Worm (Caenorhabditis elegans) whole organism, young adult: ENCODE measurements around the gene R07E5.15.

ENCODE experiments used
- B0261.1 ChIP-seq: sonication (generic microtip); optimal IDR thresholded peaks from 2 replicates; lab custom pipeline; 2016; ENCODE audit warnings: mild to moderate bottlenecking, missing genetic modification characterization, moderate library complexity, missing compliant biosample characterization
- D2030.7 ChIP-seq: fragments of 200-800 bp; sonication (Bioruptor generic); IDR thresholded peaks from 2 replicates; pipeline ENCODE4 v1.3.6; 2022; ENCODE audit warnings: missing genetic modification reagents, missing genetic modification characterization, missing compliant biosample characterization
- F33H1.4 ChIP-seq: fragments of 200-800 bp; sonication (Bioruptor generic); IDR thresholded peaks from 2 replicates; pipeline ENCODE4 v1.3.6; 2022; ENCODE audit warnings: missing genetic modification reagents, missing genetic modification characterization, missing compliant biosample characterization
- F39B2.1 ChIP-seq: fragments of 200-800 bp; sonication (Bioruptor generic); IDR thresholded peaks from 2 replicates; pipeline ENCODE4 v1.3.6; 2022; ENCODE audit warnings: missing genetic modification reagents, missing genetic modification characterization, missing compliant biosample characterization
- K12H6.12 ChIP-seq: fragments of 200-800 bp; sonication (Bioruptor generic); optimal IDR thresholded peaks from 2 replicates; lab custom pipeline; 2018; ENCODE audit warnings: mild to moderate bottlenecking, missing genetic modification characterization, missing compliant biosample characterization
- T07F8.4 ChIP-seq: sonication (generic microtip); optimal IDR thresholded peaks from 2 replicates; lab custom pipeline; 2016; ENCODE audit warnings: mild to moderate bottlenecking, missing genetic modification characterization, moderate library complexity, missing compliant biosample characterization
- T26A5.8 ChIP-seq: sonication (generic microtip); optimal IDR thresholded peaks from 2 replicates; lab custom pipeline; 2016; ENCODE audit warnings: missing genetic modification characterization, missing compliant biosample characterization
- Y56A3A.18 ChIP-seq: fragments of 200-800 bp; sonication (Bioruptor generic); IDR thresholded peaks from 2 replicates; pipeline ENCODE4 v1.3.6; 2022; ENCODE audit warnings: missing genetic modification reagents, missing genetic modification characterization, missing compliant biosample characterization
- ama-1 ChIP-seq, 3 experiments: fragments of 150-350 bp in 1 of 3; sonication (generic microtip) in 2 of 3; optimal IDR thresholded peaks; 2 replicates each; lab custom pipeline; 2014 to 2018; ENCODE audit warnings: missing biosample characterization in 2 of 3, missing genetic modification characterization in 2 of 3, missing genetic modification reagents in 2 of 3
- aptf-3 ChIP-seq: fragments of 200-800 bp; sonication (Bioruptor generic); IDR thresholded peaks from 2 replicates; pipeline ENCODE4 v1.3.6; 2022; ENCODE audit warnings: missing genetic modification characterization, missing compliant biosample characterization
- atf-7 ChIP-seq: sonication (generic microtip); optimal IDR thresholded peaks from 2 replicates; lab custom pipeline; 2017; ENCODE audit warnings: mild to moderate bottlenecking, missing genetic modification characterization, missing compliant biosample characterization
- attf-6 ChIP-seq: fragments of 200-800 bp; sonication (Bioruptor generic); IDR thresholded peaks from 2 replicates; pipeline ENCODE4 v1.3.6; 2022; ENCODE audit warnings: missing genetic modification reagents, missing genetic modification characterization, missing compliant biosample characterization
- cebp-2 ChIP-seq: fragments of 200-800 bp; sonication (Bioruptor generic); IDR thresholded peaks from 2 replicates; pipeline ENCODE4 v1.3.6; 2022; ENCODE audit warnings: missing genetic modification characterization, missing compliant biosample characterization
- ceh-100 ChIP-seq: fragments of 200-800 bp; sonication (Bioruptor generic); IDR thresholded peaks from 2 replicates; pipeline ENCODE4 v1.3.6; 2022; ENCODE audit warnings: missing genetic modification reagents, missing genetic modification characterization, missing compliant biosample characterization
- ceh-27 ChIP-seq: fragments of 200-800 bp; sonication (Bioruptor generic); optimal IDR thresholded peaks from 2 replicates; lab custom pipeline; 2018; ENCODE audit warnings: mild to moderate bottlenecking, missing genetic modification characterization, moderate library complexity, missing compliant biosample characterization
- ceh-40 ChIP-seq: fragments of 200-800 bp; sonication (Bioruptor generic); IDR thresholded peaks from 2 replicates; pipeline ENCODE4 v1.3.6; 2022; ENCODE audit warnings: missing genetic modification characterization, missing compliant biosample characterization
- ceh-58 ChIP-seq: fragments of 200-800 bp; sonication (Bioruptor generic); IDR thresholded peaks from 2 replicates; pipeline ENCODE4 v1.3.6; 2022; ENCODE audit warnings: missing genetic modification characterization, missing compliant biosample characterization
- ceh-91 ChIP-seq: fragments of 200-800 bp; sonication (Bioruptor generic); IDR thresholded peaks from 2 replicates; pipeline ENCODE4 v1.3.6; 2022; ENCODE audit warnings: missing genetic modification reagents, missing genetic modification characterization, missing compliant biosample characterization
- die-1 ChIP-seq: sonication (generic microtip); optimal IDR thresholded peaks from 2 replicates; lab custom pipeline; 2016; ENCODE audit warnings: missing genotype, mild to moderate bottlenecking, missing genetic modification characterization, missing compliant biosample characterization
- ets-4 ChIP-seq: fragments of 200-800 bp; sonication (Bioruptor generic); optimal IDR thresholded peaks from 2 replicates; lab custom pipeline; 2018; ENCODE audit warnings: mild to moderate bottlenecking, missing genetic modification characterization, missing compliant biosample characterization
- gei-17 ChIP-seq: fragments of 200-800 bp; sonication (Bioruptor generic); optimal IDR thresholded peaks from 2 replicates; lab custom pipeline; 2018; ENCODE audit warnings: mild to moderate bottlenecking, missing genetic modification characterization, missing compliant biosample characterization
- him-1 ChIP-seq: sonication (generic microtip); optimal IDR thresholded peaks from 2 replicates; lab custom pipeline; 2016; ENCODE audit warnings: missing genotype, missing genetic modification reagents, missing genetic modification characterization, missing compliant biosample characterization
- hmg-1.2 ChIP-seq: fragments of 200-800 bp; sonication (Bioruptor generic); IDR thresholded peaks from 2 replicates; pipeline ENCODE4 v1.3.6; 2022; ENCODE audit warnings: missing genetic modification reagents, missing genetic modification characterization, missing compliant biosample characterization
- hmg-20 ChIP-seq: fragments of 200-800 bp; sonication (Bioruptor generic); IDR thresholded peaks from 2 replicates; pipeline ENCODE4 v1.3.6; 2022; ENCODE audit warnings: missing genetic modification reagents, missing genetic modification characterization, missing compliant biosample characterization
- lin-35 ChIP-seq, 3 experiments: fragments of 150-350 bp in 2 of 3; sonication (generic microtip) in 1 of 3; optimal IDR thresholded peaks; 2 replicates each; lab custom pipeline; 2014 to 2018; ENCODE audit warnings: missing biosample characterization in 3 of 3, missing genetic modification characterization in 3 of 3, missing genetic modification reagents in 3 of 3
- madf-10 ChIP-seq: sonication (generic microtip); optimal IDR thresholded peaks from 2 replicates; lab custom pipeline; 2016; ENCODE audit warnings: mild to moderate bottlenecking, missing genetic modification characterization, missing compliant biosample characterization
- madf-8 ChIP-seq: fragments of 200-800 bp; sonication (Bioruptor generic); conservative IDR thresholded peaks from 2 replicates; pipeline ENCODE4 v1.3.6; 2022; ENCODE audit warnings: missing genetic modification reagents, missing genetic modification characterization, missing compliant biosample characterization
- mcd-1 ChIP-seq: fragments of 200-800 bp; sonication (Bioruptor generic); IDR thresholded peaks from 2 replicates; pipeline ENCODE4 v1.3.6; 2022; ENCODE audit warnings: missing genetic modification reagents, missing genetic modification characterization, missing compliant biosample characterization
- mel-28 ChIP-seq: sonication (generic microtip); optimal IDR thresholded peaks from 2 replicates; lab custom pipeline; 2016; ENCODE audit warnings: borderline replicate concordance, mild to moderate bottlenecking, missing genetic modification characterization, missing compliant biosample characterization
- mxl-1 ChIP-seq: sonication (generic microtip); optimal IDR thresholded peaks from 2 replicates; lab custom pipeline; 2016; ENCODE audit warnings: missing genetic modification characterization, missing compliant biosample characterization
- nfya-1 ChIP-seq: sonication (generic microtip); optimal IDR thresholded peaks from 2 replicates; lab custom pipeline; 2017; ENCODE audit warnings: antibody characterized with exemption, missing compliant biosample characterization, missing genetic modification characterization, borderline replicate concordance; ENCODE audit not compliant: insufficient read depth
- nfya-2 ChIP-seq: fragments of 200-800 bp; sonication (Bioruptor generic); IDR thresholded peaks from 2 replicates; pipeline ENCODE4 v1.3.6; 2022; ENCODE audit warnings: missing genetic modification reagents, missing genetic modification characterization, missing compliant biosample characterization
- nhr-179 ChIP-seq: sonication (generic microtip); optimal IDR thresholded peaks from 2 replicates; lab custom pipeline; 2016; ENCODE audit warnings: mild to moderate bottlenecking, missing genetic modification characterization, missing compliant biosample characterization
- nhr-90 ChIP-seq: sonication (generic microtip); optimal IDR thresholded peaks from 2 replicates; lab custom pipeline; 2016; ENCODE audit warnings: missing genotype, mild to moderate bottlenecking, missing genetic modification characterization, missing compliant biosample characterization
- pbrm-1 ChIP-seq: fragments of 200-800 bp; sonication (Bioruptor generic); IDR thresholded peaks from 2 replicates; pipeline ENCODE4 v1.3.6; 2022; ENCODE audit warnings: missing genetic modification reagents, missing genetic modification characterization, missing compliant biosample characterization
- rec-8 ChIP-seq, 2 experiments: sonication (generic microtip); optimal IDR thresholded peaks; 2 replicates each; lab custom pipeline; 2016; ENCODE audit warnings: mild to moderate bottlenecking in 2 of 2, missing genetic modification characterization in 2 of 2, missing genetic modification reagents in 2 of 2, missing genotype in 2 of 2, missing biosample characterization in 1 of 2, missing compliant biosample characterization in 1 of 2, moderate library complexity in 1 of 2
- repo-1 ChIP-seq: sonication (generic microtip); optimal IDR thresholded peaks from 2 replicates; lab custom pipeline; 2017; ENCODE audit warnings: mild to moderate bottlenecking, missing genetic modification characterization, missing compliant biosample characterization
- snpc-1.1 ChIP-seq: sonication (generic microtip); optimal IDR thresholded peaks from 2 replicates; lab custom pipeline; 2017; ENCODE audit warnings: missing genetic modification characterization, mild to moderate bottlenecking, missing compliant biosample characterization, antibody characterized with exemption, moderate library complexity, missing genotype, missing genetic modification reagents; ENCODE audit not compliant: insufficient read depth
- snpc-4 ChIP-seq, 5 experiments: fragments of 150-350 bp in 1 of 5; sonication (generic microtip) in 4 of 5; optimal IDR thresholded peaks; 2 replicates each; lab custom pipeline; 2014 to 2018; ENCODE audit warnings: missing genetic modification characterization in 5 of 5, missing biosample characterization in 3 of 5, antibody characterized with exemption in 2 of 5, mild to moderate bottlenecking in 2 of 5, missing compliant biosample characterization in 2 of 5, missing genotype in 2 of 5, moderate library complexity in 2 of 5, missing genetic modification reagents in 1 of 5
- tbx-9 ChIP-seq: sonication (generic microtip); optimal IDR thresholded peaks from 2 replicates; lab custom pipeline; 2016; ENCODE audit warnings: borderline replicate concordance, missing genetic modification characterization, inconsistent platforms, missing compliant biosample characterization
- tlf-1 ChIP-seq: fragments of 200-800 bp; sonication (Bioruptor generic); optimal IDR thresholded peaks from 2 replicates; lab custom pipeline; 2018; ENCODE audit warnings: mild to moderate bottlenecking, missing genetic modification characterization, missing compliant biosample characterization
- unc-62 ChIP-seq: fragments of 150-350 bp; optimal IDR thresholded peaks from 2 replicates; lab custom pipeline; 2014; ENCODE audit warnings: missing biosample characterization, missing genetic modification reagents, missing genetic modification characterization
- zfh-2 ChIP-seq: fragments of 200-800 bp; sonication (Bioruptor generic); conservative IDR thresholded peaks from 2 replicates; pipeline ENCODE4 v1.3.6; 2022; ENCODE audit warnings: missing genetic modification reagents, missing genetic modification characterization, missing compliant biosample characterization

Gene R07E5.15

DNA sequence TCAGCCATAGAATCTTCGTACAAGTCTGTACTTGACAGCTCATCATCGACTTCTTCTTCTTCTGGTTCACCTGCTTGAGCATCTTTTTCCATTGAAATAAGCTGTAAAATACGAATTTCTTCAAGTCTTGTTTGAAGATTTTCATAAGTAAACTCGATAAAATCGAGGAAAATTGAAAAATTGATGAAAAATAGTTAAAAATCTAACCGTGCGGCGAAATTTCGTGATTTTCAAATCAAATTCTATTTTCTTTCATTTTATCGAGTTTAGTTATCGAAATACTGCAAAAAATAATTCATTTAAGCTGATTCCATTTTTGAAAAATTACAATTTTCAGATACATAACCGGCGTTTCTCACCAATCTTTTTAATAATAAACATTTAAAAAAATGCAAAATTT is 13.9 kb downstream of the R07E5.15 start, which contains the start of gene R07E5.11:
Gene R07E5.11 (minus strand): TSS at position 101 of the 400 bp plus-strand sequence.
- TF ChIP-seq T07F8.4 (no peak), ama-1 (optimal IDR thresholded peaks at IDR 0.05; lab: Kevin White, UChicago) (no peak), ama-1 (GFP tag; optimal IDR thresholded peaks at IDR 0.05; lab: Kevin White, UChicago) (no peak), tbx-9 (tag; lab: Kevin White, UChicago) (no peak), hmg-20 (GFP tag; lab: Robert Waterston, UW) (no peak), F39B2.1 (no peak), repo-1 (no peak), him-1 (tag; lab: Kevin White, UChicago) (peak; percentile 34)

DNA sequence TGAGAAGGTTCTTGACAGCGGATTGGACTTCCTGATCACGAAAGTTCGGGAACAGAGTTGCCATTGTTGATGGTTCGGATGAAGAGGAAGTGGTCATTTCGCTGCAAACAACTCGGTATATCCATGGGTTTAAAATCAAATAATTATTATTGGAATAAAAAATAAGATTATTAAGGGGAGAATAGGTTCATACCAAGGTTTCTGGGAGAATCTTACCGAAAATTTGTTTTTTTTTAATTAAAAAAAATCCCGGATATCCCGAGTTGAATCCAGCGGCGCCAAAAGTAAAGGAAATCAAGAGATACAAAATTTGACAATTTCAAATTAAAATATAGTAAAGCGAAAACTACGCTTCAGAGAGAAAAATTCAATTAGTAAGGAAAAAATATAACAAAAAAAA is 16.7 kb downstream of the R07E5.15 start, which contains the start of the genes R07E5.19 and pdcd-2:
Gene R07E5.19 (minus strand): TSS at position 101 of the 400 bp plus-strand sequence.
Gene pdcd-2 (minus strand): TSS at position 102 of the 400 bp plus-strand sequence.
- no peak for TF ChIP-seq mcd-1 (GFP tag; lab: Robert Waterston, UW)
- TF ChIP-seq K12H6.12, result no peak
- TF ChIP-seq mel-28, result no peak
- no peak for TF ChIP-seq ceh-100
- no peak for TF ChIP-seq unc-62
- no peak for TF ChIP-seq aptf-3 (GFP tag; lab: Robert Waterston, UW)
- TF ChIP-seq gei-17 (GFP tag; lab: Kevin White, UChicago), result no peak
- no peak for TF ChIP-seq madf-10 (tag; lab: Kevin White, UChicago)
- no peak for TF ChIP-seq Y56A3A.18
- no peak for TF ChIP-seq rec-8 (tag; optimal IDR thresholded peaks at IDR 0.05; lab: Kevin White, UChicago)
- TF ChIP-seq die-1, result no peak
- TF ChIP-seq D2030.7, result no peak
- no peak for TF ChIP-seq pbrm-1 (GFP tag; lab: Robert Waterston, UW)

DNA sequence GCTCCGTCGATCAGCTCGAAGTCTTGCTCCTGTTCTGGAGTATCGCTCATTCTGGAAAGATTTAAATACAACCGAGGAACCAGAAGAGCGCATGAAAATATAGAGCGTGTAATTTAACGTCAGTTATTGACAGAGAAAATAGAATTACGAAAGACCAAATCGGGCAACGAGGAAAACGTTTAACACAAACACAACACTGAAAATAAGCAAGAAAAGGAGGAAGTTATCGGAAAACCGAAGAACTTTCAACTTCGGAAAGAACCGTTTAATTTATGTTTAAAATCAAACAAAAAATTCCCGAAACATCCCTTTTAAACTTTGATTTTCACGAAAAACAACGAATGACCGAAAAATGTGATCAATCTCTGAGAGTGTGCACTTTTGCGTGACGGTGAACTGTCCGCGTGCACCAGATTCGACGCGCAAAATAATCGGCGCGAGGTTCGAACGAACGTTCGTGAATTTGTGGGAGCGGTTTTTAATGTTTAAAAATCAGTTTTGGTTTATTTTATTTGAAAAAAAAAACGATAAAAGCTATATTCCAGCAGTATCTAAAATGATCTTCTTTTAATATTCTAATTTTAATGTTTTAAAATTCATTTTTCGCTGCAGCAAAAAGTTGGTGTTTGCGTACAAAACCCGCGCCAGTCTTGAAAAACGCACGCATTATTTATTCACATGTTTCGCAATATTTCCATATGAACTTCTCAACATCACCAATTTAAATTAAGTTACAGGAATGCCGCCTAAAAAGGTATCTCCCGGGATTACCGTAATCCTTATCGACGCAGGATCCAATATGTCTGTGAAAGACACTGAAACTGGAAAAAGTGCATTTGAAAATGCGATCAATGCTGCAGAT is 18.1 kb downstream of the R07E5.15 start, which contains the start of the genes R07E5.7 and cku-80:
Gene R07E5.7 (minus strand): TSS at position 51 of the 862 bp plus-strand sequence.
Gene cku-80 (plus strand): TSS at position 732 of the 862 bp plus-strand sequence.
- TF ChIP-seq snpc-1.1, result peak; percentile 33
- TF ChIP-seq pbrm-1 (GFP tag; lab: Robert Waterston, UW), result peak; percentile 46; the same call in 1 of the 2 replicates
- no peak for TF ChIP-seq atf-7
- TF ChIP-seq F33H1.4, result peak; percentile 45
- peak in 1 of 3 experiments; percentile 62 for TF ChIP-seq lin-35 (GFP tag; optimal IDR thresholded peaks at IDR 0.05; lab: Kevin White, UChicago)
- no peak for TF ChIP-seq nfya-2 (GFP tag; lab: Robert Waterston, UW)
- no peak for TF ChIP-seq ceh-58 (GFP tag; lab: Robert Waterston, UW)
- TF ChIP-seq cebp-2 (GFP tag; lab: Robert Waterston, UW), result no peak
- no peak for TF ChIP-seq nhr-90 (tag; lab: Kevin White, UChicago)
- TF ChIP-seq hmg-1.2 (GFP tag; lab: Robert Waterston, UW), result peak; percentile 39
- no peak for TF ChIP-seq ets-4
- peak; percentile 27 for TF ChIP-seq tlf-1 (GFP tag; lab: Kevin White, UChicago)
- TF ChIP-seq attf-6 (GFP tag; lab: Robert Waterston, UW), result no peak
- no peak for TF ChIP-seq T26A5.8 (tag; lab: Kevin White, UChicago)
- no peak for TF ChIP-seq die-1
- TF ChIP-seq ceh-91 (GFP tag; lab: Robert Waterston, UW), result no peak
- no peak for TF ChIP-seq zfh-2
- TF ChIP-seq ceh-40 (GFP tag; lab: Robert Waterston, UW), result no peak
- TF ChIP-seq nfya-1 (tag; lab: Kevin White, UChicago), result no peak
- TF ChIP-seq B0261.1, result no peak
- TF ChIP-seq ceh-27, result peak; percentile 23
- no peak for TF ChIP-seq T07F8.4
- peak; percentile 33 for TF ChIP-seq K12H6.12
- no peak for TF ChIP-seq snpc-4 (GFP tag; optimal IDR thresholded peaks at IDR 0.05; lab: Kevin White, UChicago)
- peak; percentile 4 to 77 (median 53) for TF ChIP-seq snpc-4 (tag; optimal IDR thresholded peaks at IDR 0.05; lab: Kevin White, UChicago)
- TF ChIP-seq nhr-179 (tag; lab: Kevin White, UChicago), result no peak
- peak; percentile 23; the same call in 1 of the 2 replicates for TF ChIP-seq madf-8 (GFP tag; lab: Robert Waterston, UW)
- TF ChIP-seq mxl-1 (tag; lab: Kevin White, UChicago), result no peak
